Worm (Caenorhabditis elegans) whole organism, mixed stage, embryonic: ENCODE data around the gene T15B12.2.

Experiments
- elt-1 ChIP-seq: sonication (generic microtip); optimal IDR thresholded peaks from 2 replicates; lab custom pipeline; 2017; ENCODE audit warnings: missing genetic modification characterization, mild to moderate bottlenecking, missing compliant biosample characterization, antibody characterized with exemption, moderate library complexity, borderline replicate concordance; ENCODE audit not compliant: insufficient read depth
- elt-3 ChIP-seq: fragments of 150-350 bp; optimal IDR thresholded peaks from 2 replicates; lab custom pipeline; 2014; ENCODE audit warnings: missing biosample characterization, missing genetic modification characterization
- lsy-2 ChIP-seq: fragments of 150-350 bp; optimal IDR thresholded peaks from 2 replicates; lab custom pipeline; 2014; ENCODE audit warnings: missing biosample characterization, missing genetic modification characterization
- mls-2 ChIP-seq: sonication (generic microtip); optimal IDR thresholded peaks from 2 replicates; lab custom pipeline; 2016; ENCODE audit warnings: mild to moderate bottlenecking, missing genetic modification characterization, moderate library complexity, missing compliant biosample characterization
- nhr-12 ChIP-seq: fragments of 150-350 bp; optimal IDR thresholded peaks from 2 replicates; lab custom pipeline; 2014; ENCODE audit warnings: missing biosample characterization, missing genetic modification characterization
- snpc-4 ChIP-seq: fragments of 150-350 bp; optimal IDR thresholded peaks from 2 replicates; lab custom pipeline; 2014; ENCODE audit warnings: missing biosample characterization, missing genetic modification characterization
- ztf-11 ChIP-seq: fragments of 150-350 bp; optimal IDR thresholded peaks from 2 replicates; lab custom pipeline; 2014; ENCODE audit warnings: missing biosample characterization, missing genetic modification characterization

DNA sequence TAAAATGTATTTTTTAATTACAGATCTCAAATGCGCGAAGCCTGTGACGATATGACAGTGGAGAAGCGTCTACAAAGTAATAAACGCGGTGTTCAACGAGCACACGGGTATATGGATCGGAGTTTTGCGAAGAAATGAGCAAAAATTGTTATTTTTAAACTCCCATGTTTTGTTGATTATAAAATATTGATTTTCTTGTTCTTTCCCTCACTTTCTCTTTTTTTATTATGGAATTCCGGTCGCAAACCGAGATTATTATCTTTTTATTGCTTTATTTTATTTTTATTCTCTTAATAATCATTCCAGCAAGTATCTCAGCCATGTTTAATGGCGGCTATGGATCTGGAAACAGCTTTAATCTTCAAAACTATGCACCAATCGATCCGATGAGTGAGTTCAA, 9.3 kb upstream of the T15B12.2 start, which contains the start of gene pqe-1:
- TF ChIP-seq nhr-12 (tag; lab: Kevin White, UChicago): no peak
- no peak for TF ChIP-seq ztf-11 (tag; lab: Kevin White, UChicago)
- TF ChIP-seq lsy-2 (tag; lab: Kevin White, UChicago): no peak
- TF ChIP-seq elt-3 (tag; lab: Kevin White, UChicago): no peak
- TF ChIP-seq elt-1: no peak
- no peak for TF ChIP-seq mls-2
- TF ChIP-seq snpc-4 (tag; lab: Kevin White, UChicago): no peak
